Fruit fly (Drosophila melanogaster): ENCODE measurements around the gene eIF3l.

Gene eIF3l

DNA sequence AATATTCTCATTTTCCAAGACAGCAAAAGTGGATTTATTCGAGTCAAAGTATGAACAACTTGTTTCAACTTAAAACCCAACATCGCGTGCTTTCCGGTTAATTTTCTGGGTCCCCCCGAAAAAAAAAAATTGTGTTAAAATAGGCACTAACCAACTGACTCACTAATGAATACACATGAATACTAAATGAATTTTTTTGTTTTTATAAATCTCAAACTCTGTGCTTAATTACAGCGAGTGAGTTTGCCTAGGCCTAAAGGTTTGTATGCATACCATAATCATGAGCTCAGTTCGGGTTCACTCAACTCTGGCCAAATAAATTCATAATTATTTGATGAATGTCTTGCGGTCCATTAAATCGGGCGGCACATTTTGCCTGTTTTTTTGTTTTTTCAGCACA, 38.5 kb downstream of the eIF3l start:
- TF ChIP-seq Myc (optimal IDR thresholded peaks at IDR 0.05) (no peak), ttk (optimal IDR thresholded peaks at IDR 0.05) (no peak), h (optimal IDR thresholded peaks at IDR 0.05) (no peak), Sin3A (optimal IDR thresholded peaks at IDR 0.05) (no peak)

DNA sequence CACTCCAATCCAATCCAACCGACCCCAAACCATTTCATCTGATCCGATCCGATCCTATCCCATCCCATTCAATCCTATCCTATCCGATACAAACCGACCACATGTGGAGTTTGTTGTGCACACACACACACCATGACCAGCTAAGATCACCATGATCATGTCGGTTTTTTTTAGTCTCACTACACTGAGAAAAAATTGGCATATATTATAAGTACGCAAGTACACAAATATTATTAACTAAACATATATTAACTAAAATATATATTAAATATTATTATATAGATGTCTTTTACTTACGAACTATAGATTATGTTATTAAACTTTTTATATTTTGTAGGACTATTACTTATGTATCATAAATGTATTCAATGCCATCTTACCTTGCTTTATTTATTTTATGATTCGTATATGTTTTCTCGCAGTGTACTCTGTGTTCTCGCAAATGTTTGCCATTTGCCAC, 43.9 kb downstream of the eIF3l start:
- TF ChIP-seq Sin3A (optimal IDR thresholded peaks at IDR 0.05) (no peak), Myc (optimal IDR thresholded peaks at IDR 0.05) (no peak), h (optimal IDR thresholded peaks at IDR 0.05) (no peak)

DNA sequence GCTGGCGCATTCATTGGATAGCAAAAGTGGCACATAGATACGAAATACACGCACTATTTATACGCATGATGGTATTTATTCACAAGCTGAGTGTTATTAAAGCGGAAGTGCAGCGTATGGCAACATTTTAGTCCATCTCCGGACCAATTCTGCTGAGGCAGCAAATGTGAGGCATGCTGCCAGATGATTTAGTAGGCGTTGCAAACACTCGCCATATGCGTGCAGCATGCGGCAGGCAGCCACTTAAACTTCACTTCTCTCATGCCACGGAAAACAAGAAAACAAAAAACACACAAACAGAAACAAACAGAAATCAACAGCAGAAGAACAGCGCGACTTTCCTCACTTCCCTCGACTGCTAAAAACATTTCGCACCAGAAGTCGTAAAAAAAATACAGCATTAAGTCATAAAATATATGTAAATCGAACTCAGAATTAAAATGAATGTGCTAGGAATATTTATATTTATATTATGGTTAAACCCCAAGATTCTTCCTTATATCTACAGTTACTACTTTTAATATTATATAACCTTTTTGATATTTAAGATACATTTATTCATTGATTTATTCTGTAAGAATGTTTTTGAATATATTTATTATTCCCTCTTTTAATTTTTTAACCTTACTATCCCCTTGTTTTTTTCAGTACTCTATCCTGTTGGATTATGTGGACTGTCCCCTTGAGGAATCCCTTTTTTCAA, 46.4 kb downstream of the eIF3l start:
- TF ChIP-seq h (optimal IDR thresholded peaks at IDR 0.05) (no peak), Myc (optimal IDR thresholded peaks at IDR 0.05) (no peak), Sin3A (optimal IDR thresholded peaks at IDR 0.05) (no peak), insv (optimal IDR thresholded peaks at IDR 0.05) (no peak), psq (optimal IDR thresholded peaks at IDR 0.05) (no peak)

DNA sequence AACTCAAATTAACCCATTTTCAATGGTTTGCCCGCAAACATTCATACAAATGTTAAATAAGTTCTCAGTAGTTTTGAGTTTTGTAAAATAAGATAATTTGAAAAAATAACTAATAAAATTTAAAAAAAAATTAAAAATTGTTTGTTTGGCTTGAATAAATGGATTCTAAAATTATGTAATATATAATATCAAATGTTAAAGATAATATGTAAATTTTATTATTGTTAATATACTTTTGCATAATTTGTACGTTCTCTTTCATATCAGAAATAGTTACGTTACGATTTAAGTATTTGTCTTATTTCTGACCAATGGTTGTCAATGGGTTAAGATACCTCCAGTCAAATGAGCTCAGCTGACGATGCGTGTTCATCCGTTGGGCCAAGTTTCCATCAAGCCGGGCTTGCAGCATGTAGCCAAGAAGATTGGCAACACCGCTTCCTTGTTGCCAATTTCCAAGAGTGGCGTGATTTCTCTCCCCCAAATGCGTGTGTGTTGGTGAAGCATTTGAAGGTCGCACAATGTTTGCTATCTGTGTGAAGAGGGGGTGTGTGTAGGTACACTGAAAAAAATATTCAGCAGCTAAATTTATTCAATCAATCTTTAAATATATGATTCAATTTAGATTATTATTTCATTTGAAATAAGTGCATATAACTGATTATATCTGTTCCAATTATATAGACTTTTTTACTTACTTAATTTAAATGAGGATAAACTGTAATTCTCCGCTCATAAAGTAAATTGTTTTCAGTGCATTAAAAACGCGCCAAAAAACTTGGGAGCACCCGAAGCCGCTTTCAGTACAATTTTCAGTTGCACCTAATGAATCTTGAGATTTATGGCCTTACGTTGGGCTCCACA, 48.9 kb downstream of the eIF3l start:
- no peak for TF ChIP-seq ttk (optimal IDR thresholded peaks at IDR 0.05)
- no peak for TF ChIP-seq psq (optimal IDR thresholded peaks at IDR 0.05)

DNA sequence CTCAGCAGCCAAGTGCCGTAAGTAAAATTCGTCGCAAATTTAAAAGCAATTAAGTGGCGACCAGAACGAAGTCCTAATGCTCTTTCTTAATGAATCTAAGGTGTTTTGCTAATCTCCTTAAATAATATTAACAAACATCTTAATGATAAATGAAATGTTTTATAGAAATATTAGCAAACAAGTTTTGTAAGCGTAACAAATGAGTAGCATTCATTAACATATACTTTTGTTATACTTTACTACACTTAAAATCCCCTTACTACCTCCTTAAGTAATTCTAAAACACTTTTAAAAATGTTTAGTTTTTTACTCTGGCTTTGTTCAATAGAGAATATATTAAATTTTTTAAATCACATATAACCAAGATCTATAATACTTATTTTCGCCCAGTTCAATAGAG, 49.9 kb downstream of the eIF3l start:
- TF ChIP-seq h (optimal IDR thresholded peaks at IDR 0.05) (no peak), Myc (optimal IDR thresholded peaks at IDR 0.05) (no peak), psq (optimal IDR thresholded peaks at IDR 0.05) (no peak), Sin3A (optimal IDR thresholded peaks at IDR 0.05) (no peak), ttk (optimal IDR thresholded peaks at IDR 0.05) (no peak), insv (optimal IDR thresholded peaks at IDR 0.05) (no peak)

Data from Kc167 (cell line).